Worm (Caenorhabditis elegans) whole organism, midembryonic: ENCODE data around the gene sodh-2.

Experiments used
- T22C8.4 ChIP-seq: fragments of 200-800 bp; sonication (Bioruptor generic); IDR thresholded peaks from 2 replicates; pipeline ENCODE4 v1.3.6; 2022; ENCODE audit warnings: missing genetic modification characterization, missing compliant biosample characterization
- cog-1 ChIP-seq: sonication (generic microtip); optimal IDR thresholded peaks from 2 replicates; lab custom pipeline; 2016; ENCODE audit warnings: missing genetic modification characterization, missing compliant biosample characterization
- med-1 ChIP-seq: sonication (generic microtip); optimal IDR thresholded peaks from 2 replicates; lab custom pipeline; 2017; ENCODE audit warnings: missing genetic modification characterization, mild to moderate bottlenecking, missing compliant biosample characterization, antibody characterized with exemption, missing genetic modification reagents; ENCODE audit not compliant: insufficient read depth
- tab-1 ChIP-seq: fragments of 200-800 bp; sonication (Bioruptor generic); IDR thresholded peaks from 2 replicates; pipeline ENCODE4 v1.3.6; 2022; ENCODE audit warnings: missing genetic modification characterization, missing compliant biosample characterization
- ztf-23 ChIP-seq: fragments of 200-800 bp; sonication (Bioruptor generic); IDR thresholded peaks from 2 replicates; pipeline ENCODE4 v1.3.6; 2022; ENCODE audit warnings: missing genetic modification reagents, missing genetic modification characterization, missing compliant biosample characterization

ce11 chrV:11893975-11894374 lies 2.9 kb upstream of the sodh-2 start, which contains the start of gene K12G11.6:
- no peak for TF ChIP-seq med-1 (GFP tag; lab: Kevin White, UChicago)
- no peak for TF ChIP-seq cog-1 (tag; lab: Kevin White, UChicago)
- TF ChIP-seq ztf-23 (GFP tag; lab: Robert Waterston, UW), result no peak
- TF ChIP-seq tab-1, result no peak
- no peak for TF ChIP-seq T22C8.4 (GFP tag; lab: Robert Waterston, UW)
